Fruit fly (Drosophila melanogaster) whole organism, embryonic: Measurements from ENCODE around the gene Ten-m.
A peak's percentile ranks its signal among the peaks of the same experiment; 100 is the strongest.

Experiments used
- Aef1 ChIP-seq: fragments of 200-800 bp; sonication (Bioruptor generic); IDR thresholded peaks from 3 replicates; pipeline ENCODE4 v1.3.6; 2022; ENCODE audit warnings: missing biosample characterization, missing genetic modification characterization
- Bteb2 ChIP-seq: fragments of 200-800 bp; sonication (Bioruptor generic); optimal IDR thresholded peaks from 2 replicates; lab custom pipeline; 2016; ENCODE audit warnings: missing biosample characterization, missing genetic modification characterization
- CG1024 ChIP-seq: fragments of 200-800 bp; sonication (Bioruptor generic); IDR thresholded peaks from 2 replicates; pipeline ENCODE4 v1.3.6; 2022; ENCODE audit warnings: missing biosample characterization, missing genetic modification characterization
- CG12155 ChIP-seq: fragments of 200-800 bp; sonication (Bioruptor generic); optimal IDR thresholded peaks from 3 replicates; lab custom pipeline; 2016; ENCODE audit warnings: missing biosample characterization, missing genetic modification characterization
- CG13123 ChIP-seq: fragments of 200-800 bp; sonication (Bioruptor generic); optimal IDR thresholded peaks from 2 replicates; lab custom pipeline; 2016; ENCODE audit warnings: missing biosample characterization, missing genetic modification characterization
- CG13296 ChIP-seq: fragments of 200-800 bp; sonication (Bioruptor generic); optimal IDR thresholded peaks from 3 replicates; lab custom pipeline; 2018; ENCODE audit warnings: missing biosample characterization, mild to moderate bottlenecking, missing genetic modification characterization
- CG15601 ChIP-seq: fragments of 200-800 bp; sonication (Bioruptor generic); optimal IDR thresholded peaks from 3 replicates; lab custom pipeline; 2019; ENCODE audit warnings: missing biosample characterization, mild to moderate bottlenecking, missing genetic modification characterization, moderate library complexity
- CG1602 ChIP-seq: fragments of 200-800 bp; sonication (Bioruptor generic); optimal IDR thresholded peaks from 3 replicates; lab custom pipeline; 2016; ENCODE audit warnings: missing biosample characterization, missing genetic modification characterization
- CG16779 ChIP-seq: fragments of 200-800 bp; sonication (Bioruptor generic); IDR thresholded peaks from 2 replicates; pipeline ENCODE4 v1.3.6; 2022; ENCODE audit warnings: missing biosample characterization, missing genetic modification characterization
- CG17568 ChIP-seq: fragments of 200-800 bp; sonication (Bioruptor generic); optimal IDR thresholded peaks from 2 replicates; lab custom pipeline; 2018; ENCODE audit warnings: missing biosample characterization, mild to moderate bottlenecking, missing genetic modification characterization, moderate library complexity
- CG18011 ChIP-seq: fragments of 200-800 bp; sonication (Bioruptor generic); optimal IDR thresholded peaks from 2 replicates; lab custom pipeline; 2017; ENCODE audit warnings: missing biosample characterization, missing genetic modification characterization, mild to moderate bottlenecking, moderate library complexity, missing genotype
- CG2120 ChIP-seq: fragments of 200-800 bp; sonication (Bioruptor generic); optimal IDR thresholded peaks from 3 replicates; lab custom pipeline; 2016; ENCODE audit warnings: missing biosample characterization, missing genetic modification characterization
- CG30020 ChIP-seq: fragments of 200-800 bp; optimal IDR thresholded peaks from 2 replicates; lab custom pipeline; 2019; ENCODE audit warnings: missing biosample characterization, mild to moderate bottlenecking, missing genetic modification characterization, moderate library complexity
- CG32767 ChIP-seq: fragments of 200-800 bp; sonication (Bioruptor generic); IDR thresholded peaks from 2 replicates; pipeline ENCODE4 v1.3.6; 2022; ENCODE audit warnings: missing biosample characterization, missing genetic modification characterization
- CG3838 ChIP-seq: fragments of 200-800 bp; sonication (Bioruptor generic); optimal IDR thresholded peaks from 3 replicates; lab custom pipeline; 2016; ENCODE audit warnings: missing biosample characterization, missing genetic modification characterization
- CG9797 ChIP-seq: fragments of 200-800 bp; sonication (Bioruptor generic); optimal IDR thresholded peaks from 3 replicates; lab custom pipeline; 2018; ENCODE audit warnings: missing biosample characterization, mild to moderate bottlenecking, missing genetic modification characterization
- CG9876 ChIP-seq: fragments of 200-800 bp; sonication (Bioruptor generic); optimal IDR thresholded peaks from 2 replicates; lab custom pipeline; 2016; ENCODE audit warnings: missing biosample characterization, missing genetic modification characterization
- Doc2 ChIP-seq: fragments of 200-800 bp; sonication (Bioruptor generic); IDR thresholded peaks from 2 replicates; pipeline ENCODE4 v1.3.6; 2022; ENCODE audit warnings: missing biosample characterization, missing genetic modification characterization
- Fer3 ChIP-seq: fragments of 200-800 bp; sonication (Bioruptor generic); optimal IDR thresholded peaks from 2 replicates; lab custom pipeline; 2018; ENCODE audit warnings: missing biosample characterization, mild to moderate bottlenecking, missing genetic modification characterization, moderate library complexity
- HmgZ ChIP-seq: fragments of 200-800 bp; sonication (Bioruptor generic); optimal IDR thresholded peaks from 2 replicates; lab custom pipeline; 2018; ENCODE audit warnings: missing biosample characterization, mild to moderate bottlenecking, missing genetic modification characterization
- Hr39 ChIP-seq: fragments of >200 bp; optimal IDR thresholded peaks from 2 replicates; lab custom pipeline; 2017
- Hsf ChIP-seq: fragments of 200-800 bp; sonication (Bioruptor generic); optimal IDR thresholded peaks from 3 replicates; lab custom pipeline; 2016; ENCODE audit warnings: missing biosample characterization, missing genetic modification characterization
- Max ChIP-seq: fragments of 200-800 bp; sonication (Bioruptor generic); optimal IDR thresholded peaks from 2 replicates; lab custom pipeline; 2016; ENCODE audit warnings: missing biosample characterization, mild to moderate bottlenecking, missing genetic modification characterization
- Med ChIP-seq: fragments of 200-800 bp; sonication (Bioruptor generic); peaks from one replicate; lab custom pipeline; 2016; ENCODE audit warnings: missing biosample characterization, missing genetic modification characterization, mild to moderate bottlenecking, inconsistent platforms, moderate library complexity
- NC2β ChIP-seq: fragments of 200-800 bp; sonication (Bioruptor generic); optimal IDR thresholded peaks from 2 replicates; lab custom pipeline; 2016; ENCODE audit warnings: missing biosample characterization, missing genetic modification characterization
- Sox102F ChIP-seq: fragments of 200-800 bp; sonication (Bioruptor generic); optimal IDR thresholded peaks from 2 replicates; lab custom pipeline; 2018; ENCODE audit warnings: missing biosample characterization, mild to moderate bottlenecking, missing genetic modification characterization, moderate library complexity
- TFAM ChIP-seq: fragments of 200-800 bp; sonication (Bioruptor generic); optimal IDR thresholded peaks from 2 replicates; lab custom pipeline; 2017; ENCODE audit warnings: missing biosample characterization, missing genetic modification characterization, inconsistent platforms
- Taf1 ChIP-seq: fragments of 200-800 bp; sonication (Bioruptor generic); IDR thresholded peaks from 2 replicates; pipeline ENCODE4 v1.3.6; 2022; ENCODE audit warnings: missing biosample characterization, missing genetic modification characterization
- ab ChIP-seq: fragments of 200-800 bp; sonication (Bioruptor generic); optimal IDR thresholded peaks from 2 replicates; lab custom pipeline; 2016; ENCODE audit warnings: missing biosample characterization, missing genetic modification characterization
- ac ChIP-seq: fragments of 200-800 bp; sonication (Bioruptor generic); optimal IDR thresholded peaks from 3 replicates; lab custom pipeline; 2017; ENCODE audit warnings: missing biosample characterization, mild to moderate bottlenecking, missing genetic modification characterization
- ap ChIP-seq: fragments of 200-800 bp; sonication (Bioruptor generic); IDR thresholded peaks from 2 replicates; pipeline ENCODE4 v1.3.6; 2022; ENCODE audit warnings: missing biosample characterization, missing genetic modification characterization
- crc ChIP-seq: fragments of 200-800 bp; sonication (Bioruptor generic); optimal IDR thresholded peaks from 2 replicates; lab custom pipeline; 2016; ENCODE audit warnings: missing biosample characterization, missing genetic modification characterization
- danr ChIP-seq: fragments of 200-800 bp; sonication (Bioruptor generic); IDR thresholded peaks from 2 replicates; pipeline ENCODE4 v1.3.6; 2022; ENCODE audit warnings: missing biosample characterization, missing genetic modification characterization
- esg ChIP-seq: fragments of 200-800 bp; sonication (Bioruptor generic); conservative IDR thresholded peaks from 2 replicates; pipeline ENCODE4 v1.3.6; 2022; ENCODE audit warnings: missing biosample characterization, missing genetic modification characterization
- eyg ChIP-seq: fragments of 200-800 bp; sonication (Bioruptor generic); optimal IDR thresholded peaks from 3 replicates; lab custom pipeline; 2016; ENCODE audit warnings: missing biosample characterization, missing genetic modification characterization
- fru ChIP-seq: fragments of >200 bp; optimal IDR thresholded peaks from 2 replicates; lab custom pipeline; 2017
- gce ChIP-seq: fragments of 200-800 bp; sonication (Bioruptor generic); IDR thresholded peaks from 3 replicates; pipeline ENCODE4 v1.3.6; 2022; ENCODE audit warnings: missing biosample characterization, missing genetic modification characterization
- gcm2 ChIP-seq: fragments of 200-800 bp; sonication (Bioruptor generic); optimal IDR thresholded peaks from 2 replicates; lab custom pipeline; 2016; ENCODE audit warnings: missing biosample characterization, missing genetic modification characterization
- grau ChIP-seq: fragments of 200-800 bp; optimal IDR thresholded peaks from 3 replicates; lab custom pipeline; 2019; ENCODE audit warnings: missing biosample characterization, mild to moderate bottlenecking, missing genetic modification characterization, moderate library complexity
- gsb-n ChIP-seq: fragments of 200-800 bp; sonication (Bioruptor generic); optimal IDR thresholded peaks from 3 replicates; lab custom pipeline; 2018; ENCODE audit warnings: missing biosample characterization, mild to moderate bottlenecking, missing genetic modification characterization
- hbn ChIP-seq: fragments of 200-800 bp; sonication (Bioruptor generic); IDR thresholded peaks from 2 replicates; pipeline ENCODE4 v1.3.6; 2022; ENCODE audit warnings: missing biosample characterization, missing genetic modification characterization; ENCODE audit not compliant: partially characterized antibody
- ind ChIP-seq: fragments of 200-800 bp; sonication (Bioruptor generic); optimal IDR thresholded peaks from 3 replicates; lab custom pipeline; 2016; ENCODE audit warnings: missing biosample characterization, missing genetic modification characterization
- mld ChIP-seq: fragments of 200-800 bp; sonication (Bioruptor generic); IDR thresholded peaks from 3 replicates; pipeline ENCODE4 v1.3.6; 2022; ENCODE audit warnings: missing biosample characterization, missing genetic modification characterization; ENCODE audit not compliant: partially characterized antibody
- otp ChIP-seq: fragments of 200-800 bp; sonication (Bioruptor generic); IDR thresholded peaks from 3 replicates; pipeline ENCODE4, ENCODE4 v1.3.6; 2022; ENCODE audit warnings: missing biosample characterization, missing genetic modification characterization
- ro ChIP-seq: fragments of 200-800 bp; sonication (Bioruptor generic); IDR thresholded peaks from 2 replicates; pipeline ENCODE4 v1.3.6; 2022; ENCODE audit warnings: missing biosample characterization, missing genetic modification characterization
- row ChIP-seq: fragments of 200-800 bp; sonication (Bioruptor generic); IDR thresholded peaks from 3 replicates; pipeline ENCODE4 v1.3.6; 2022; ENCODE audit warnings: missing biosample characterization, missing genetic modification characterization
- sim ChIP-seq: fragments of 200-800 bp; sonication (Bioruptor generic); IDR thresholded peaks from 2 replicates; pipeline ENCODE4 v1.3.6; 2022; ENCODE audit warnings: missing biosample characterization, missing genetic modification characterization
- tna ChIP-seq: fragments of 200-800 bp; sonication (Bioruptor generic); IDR thresholded peaks from 2 replicates; pipeline ENCODE4 v1.3.6; 2022; ENCODE audit warnings: missing biosample characterization, missing genetic modification characterization; ENCODE audit not compliant: partially characterized antibody
- usp ChIP-seq: fragments of >200 bp; optimal IDR thresholded peaks from 2 replicates; lab custom pipeline; 2017; ENCODE audit warnings: missing biosample characterization, missing genetic modification characterization
- wor ChIP-seq: fragments of 200-800 bp; sonication (Bioruptor generic); IDR thresholded peaks from 2 replicates; pipeline ENCODE4 v1.3.6; 2022; ENCODE audit warnings: missing biosample characterization, missing genetic modification characterization
- z ChIP-seq: fragments of 200-800 bp; sonication (Bioruptor generic); IDR thresholded peaks from 3 replicates; pipeline ENCODE4 v1.3.6; 2022; ENCODE audit warnings: missing biosample characterization, missing genetic modification characterization

The Ten-m gene

dm6 chr3L:22287994-22288766 is 119.5 kb downstream of the Ten-m start, which contains the start of the genes Hem and IleRS (continued):
- TF ChIP-seq ap (GFP tag; lab: Robert Waterston, UW) (peak; percentile 89), gce (GFP tag; lab: Robert Waterston, UW) (peak; percentile 82), Sox102F (GFP tag; lab: Kevin White, UChicago) (peak; percentile 95), CG3838 (GFP tag; lab: Kevin White, UChicago) (peak; percentile 78), sim (GFP tag; lab: Robert Waterston, UW) (peak; percentile 81; the same call in 1 of the 2 replicates), CG18011 (GFP tag; lab: Kevin White, UChicago) (peak; percentile 78), CG30020 (peak; percentile 84), CG13296 (peak; percentile 88), grau (tag; lab: Kevin White, UChicago) (peak; percentile 92), ac (GFP tag; lab: Kevin White, UChicago) (peak; percentile 69), Hsf (GFP tag; lab: Kevin White, UChicago) (peak; percentile 94), Aef1 (peak; percentile 89), crc (GFP tag; lab: Kevin White, UChicago) (peak; percentile 77), wor (GFP tag; lab: Robert Waterston, UW) (peak; percentile 83), row (GFP tag; lab: Robert Waterston, UW) (peak; percentile 92), CG32767 (GFP tag; lab: Robert Waterston, UW) (peak; percentile 87), CG2120 (GFP tag; lab: Kevin White, UChicago) (peak; percentile 92), CG1602 (GFP tag; lab: Kevin White, UChicago) (peak; percentile 95), hbn (GFP tag; lab: Robert Waterston, UW) (peak; percentile 53), CG16779 (GFP tag; lab: Robert Waterston, UW) (peak; percentile 64), Doc2 (GFP tag; lab: Robert Waterston, UW) (peak; percentile 51; the same call in 1 of the 2 replicates), CG13123 (peak; percentile 90), z (GFP tag; lab: Robert Waterston, UW) (no peak), CG15601 (tag; lab: Kevin White, UChicago) (peak; percentile 88), TFAM (GFP tag; lab: Kevin White, UChicago) (peak; percentile 36), CG9876 (peak; percentile 83), Taf1 (GFP tag; lab: Robert Waterston, UW) (peak; percentile 76), CG12155 (peak; percentile 90), danr (GFP tag; lab: Robert Waterston, UW) (peak; percentile 80), mld (GFP tag; lab: Robert Waterston, UW) (peak; percentile 36; the same call in 1 of the 3 replicates), Max (peak; percentile 90), CG9797 (GFP tag; lab: Kevin White, UChicago) (peak; percentile 20), gsb-n (tag; lab: Kevin White, UChicago) (no peak), ab (GFP tag; lab: Kevin White, UChicago) (no peak), tna (GFP tag; lab: Robert Waterston, UW) (peak; percentile 53), usp (GFP tag; lab: Kevin White, UChicago) (no peak), Med (GFP tag; lab: Kevin White, UChicago) (peak; percentile 96), ind (GFP tag; lab: Kevin White, UChicago) (peak; percentile 95), gcm2 (peak; percentile 12), eyg (GFP tag; lab: Kevin White, UChicago) (peak; percentile 66), Bteb2 (peak; percentile 80), otp (GFP tag; lab: Robert Waterston, UW) (peak; percentile 55; the same call in 1 of the 3 replicates), Hr39 (no peak), CG17568 (GFP tag; lab: Kevin White, UChicago) (no peak), HmgZ (tag; lab: Kevin White, UChicago) (peak; percentile 88), NC2β (GFP tag; lab: Kevin White, UChicago) (peak; percentile 62), fru (no peak), esg (GFP tag; lab: Robert Waterston, UW) (peak; percentile 91), CG1024 (GFP tag; lab: Robert Waterston, UW) (peak; percentile 77), Fer3 (tag; lab: Kevin White, UChicago) (peak; percentile 91), ro (GFP tag; lab: Robert Waterston, UW) (peak; percentile 75)
